Fruit fly (Drosophila melanogaster): ENCODE data around the gene CG1492.

The CG1492 gene

dm6 chrX:12007593-12007992, 4.4 kb downstream of the CG1492 start:
- TF ChIP-seq EcR (GFP tag; optimal IDR thresholded peaks at IDR 0.05) (peak; percentile 91), CG4496 (GFP tag; IDR thresholded peaks at IDR 0.05) (no peak)

DNA sequence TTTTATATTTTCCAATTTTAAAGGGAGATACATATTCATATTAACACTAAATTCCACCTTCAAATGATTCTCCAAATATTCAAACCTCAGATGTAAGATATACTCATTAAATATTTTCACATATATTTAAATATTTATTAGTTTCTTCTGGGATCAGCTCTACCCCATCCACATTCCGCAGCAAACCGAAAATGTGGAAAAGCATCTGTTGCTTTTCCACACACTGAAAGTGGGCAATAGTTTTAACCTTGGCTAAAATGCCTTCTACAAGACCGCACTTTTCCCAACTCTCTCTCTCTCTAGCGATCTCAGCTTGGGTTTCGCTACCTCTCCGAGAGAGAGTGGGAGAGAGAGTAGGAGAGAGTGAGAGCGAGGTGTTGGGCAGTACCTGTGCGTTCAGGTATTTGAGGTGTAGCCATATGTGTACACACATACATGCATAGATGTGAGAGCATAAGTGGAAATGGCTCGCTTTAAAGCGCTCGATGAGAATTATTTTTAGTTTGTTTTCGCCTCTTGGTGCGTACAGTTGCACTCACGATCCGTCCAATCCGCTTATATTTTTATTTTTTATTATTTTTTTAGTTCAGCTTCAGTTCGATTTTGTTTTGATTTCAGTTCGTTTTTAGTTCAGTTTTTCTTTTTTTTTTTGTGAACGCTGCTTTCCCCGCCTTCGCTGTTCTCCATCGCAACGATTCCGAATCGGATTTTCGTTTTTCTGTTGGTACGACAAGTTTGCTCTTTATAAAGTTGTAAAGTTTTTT, 5.2 kb downstream of the CG1492 start, which contains the start of gene CG1806:
Gene CG1806 (plus strand): TSS at position 499 of the 764 bp plus-strand sequence.
- TF ChIP-seq Pif1B (GFP tag; optimal IDR thresholded peaks at IDR 0.05): peak; percentile 64
- TF ChIP-seq CG17806 (tag; optimal IDR thresholded peaks at IDR 0.05): peak; percentile 11
- no peak for TF ChIP-seq CG10348 (GFP tag; IDR thresholded peaks at IDR 0.05)
- peak; percentile 69; the same call in 2 of the 3 replicates for TF ChIP-seq fd96Ca (GFP tag; IDR thresholded peaks at IDR 0.05)
- TF ChIP-seq Ets98B (GFP tag; IDR thresholded peaks at IDR 0.05): peak; percentile 62
- TF ChIP-seq CG32121 (GFP tag; IDR thresholded peaks at IDR 0.05): peak; percentile 60; the same call in 1 of the 2 replicates
- 0 out of 2 replicates have a peak, but pooled peaks have one; percentile 19 for TF ChIP-seq rn (GFP tag; IDR thresholded peaks at IDR 0.05)
- peak; percentile 64 for TF ChIP-seq Pif1A (GFP tag; optimal IDR thresholded peaks at IDR 0.05)
- no peak for TF ChIP-seq Snoo (tag; optimal IDR thresholded peaks at IDR 0.05)
- TF ChIP-seq CG34367 (tag; optimal IDR thresholded peaks at IDR 0.05): peak; percentile 41
- TF ChIP-seq CG4496 (GFP tag; IDR thresholded peaks at IDR 0.05): peak; percentile 73
- TF ChIP-seq CG15710 (tag; optimal IDR thresholded peaks at IDR 0.05): peak; percentile 32
- peak; percentile 62 for TF ChIP-seq CG12605 (GFP tag; IDR thresholded peaks at IDR 0.05)
- peak; percentile 45 for TF ChIP-seq CG14655 (GFP tag; optimal IDR thresholded peaks at IDR 0.05)
- TF ChIP-seq CG8301 (tag; optimal IDR thresholded peaks at IDR 0.05): no peak
- peak; percentile 34 for TF ChIP-seq CG8159 (tag; optimal IDR thresholded peaks at IDR 0.05)
- no peak for TF ChIP-seq D1 (tag; optimal IDR thresholded peaks at IDR 0.05)
- TF ChIP-seq CG9948 (tag; optimal IDR thresholded peaks at IDR 0.05): no peak
- peak; percentile 36 for TF ChIP-seq CG13204 (GFP tag; optimal IDR thresholded peaks at IDR 0.05)
- TF ChIP-seq EcR (GFP tag; optimal IDR thresholded peaks at IDR 0.05): peak; percentile 22
- TF ChIP-seq gl (tag; optimal IDR thresholded peaks at IDR 0.05): peak; percentile 39

- TF ChIP-seq CG8159 (tag; optimal IDR thresholded peaks at IDR 0.05) (peak; percentile 83), D1 (tag; optimal IDR thresholded peaks at IDR 0.05) (peak; percentile 2), CG13204 (GFP tag; optimal IDR thresholded peaks at IDR 0.05) (peak; percentile 38), Ets98B (GFP tag; IDR thresholded peaks at IDR 0.05) (peak; percentile 22; the same call in 1 of the 2 replicates), CG10348 (GFP tag; IDR thresholded peaks at IDR 0.05) (no peak), CG8301 (tag; optimal IDR thresholded peaks at IDR 0.05) (peak; percentile 57), CG9948 (tag; optimal IDR thresholded peaks at IDR 0.05) (peak; percentile 61), CG17806 (tag; optimal IDR thresholded peaks at IDR 0.05) (peak; percentile 9), CG14655 (GFP tag; optimal IDR thresholded peaks at IDR 0.05) (peak; percentile 84), Pif1B (GFP tag; optimal IDR thresholded peaks at IDR 0.05) (no peak), CG34367 (tag; optimal IDR thresholded peaks at IDR 0.05) (peak; percentile 43), rn (GFP tag; IDR thresholded peaks at IDR 0.05) (no peak), EcR (GFP tag; optimal IDR thresholded peaks at IDR 0.05) (no peak), CG15710 (tag; optimal IDR thresholded peaks at IDR 0.05) (peak; percentile 55), Snoo (tag; optimal IDR thresholded peaks at IDR 0.05) (peak; percentile 67), CG4496 (GFP tag; IDR thresholded peaks at IDR 0.05) (peak; percentile 76), CG12605 (GFP tag; IDR thresholded peaks at IDR 0.05) (no peak), fd96Ca (GFP tag; IDR thresholded peaks at IDR 0.05) (no peak)
Measured at dm6 chrX:12004395-12004768, 7.6 kb downstream of the CG1492 start.

- TF ChIP-seq Snoo (tag; optimal IDR thresholded peaks at IDR 0.05): no peak
- TF ChIP-seq CG32121 (GFP tag; IDR thresholded peaks at IDR 0.05): peak; percentile 80
- TF ChIP-seq CG12605 (GFP tag; IDR thresholded peaks at IDR 0.05): peak; percentile 70
- TF ChIP-seq CG17806 (tag; optimal IDR thresholded peaks at IDR 0.05): peak; percentile 68
- TF ChIP-seq Pif1A (GFP tag; optimal IDR thresholded peaks at IDR 0.05): peak; percentile 88
- peak; percentile 90 for TF ChIP-seq CG4496 (GFP tag; IDR thresholded peaks at IDR 0.05)
- peak; percentile 82 for TF ChIP-seq CG8301 (tag; optimal IDR thresholded peaks at IDR 0.05)
- TF ChIP-seq CG13204 (GFP tag; optimal IDR thresholded peaks at IDR 0.05): no peak
- TF ChIP-seq rn (GFP tag; IDR thresholded peaks at IDR 0.05): peak; percentile 61
- peak; percentile 34 for TF ChIP-seq gl (tag; optimal IDR thresholded peaks at IDR 0.05)
- peak; percentile 66 for TF ChIP-seq Pif1B (GFP tag; optimal IDR thresholded peaks at IDR 0.05)
- TF ChIP-seq Ets98B (GFP tag; IDR thresholded peaks at IDR 0.05): peak; percentile 81
- TF ChIP-seq CG34367 (tag; optimal IDR thresholded peaks at IDR 0.05): peak; percentile 65
- peak; percentile 64 for TF ChIP-seq CG15710 (tag; optimal IDR thresholded peaks at IDR 0.05)
- no peak for TF ChIP-seq CG10348 (GFP tag; IDR thresholded peaks at IDR 0.05)
- TF ChIP-seq CG9948 (tag; optimal IDR thresholded peaks at IDR 0.05): peak; percentile 55
- no peak for TF ChIP-seq D1 (tag; optimal IDR thresholded peaks at IDR 0.05)
- peak; percentile 89 for TF ChIP-seq fd96Ca (GFP tag; IDR thresholded peaks at IDR 0.05)
- no peak for TF ChIP-seq CG14655 (GFP tag; optimal IDR thresholded peaks at IDR 0.05)
- peak; percentile 39 for TF ChIP-seq EcR (GFP tag; optimal IDR thresholded peaks at IDR 0.05)
- no peak for TF ChIP-seq CG8159 (tag; optimal IDR thresholded peaks at IDR 0.05)
Measured at dm6 chrX:12003437-12004394, 8.3 kb downstream of the CG1492 start, which contains the start of gene fw. TSS of gene fw (minus strand) at chrX:12003914.

dm6 chrX:12001005-12001404, 11.0 kb downstream of the CG1492 start:
- TF ChIP-seq CG13204 (GFP tag; optimal IDR thresholded peaks at IDR 0.05) (no peak), CG8301 (tag; optimal IDR thresholded peaks at IDR 0.05) (no peak), Pif1A (GFP tag; optimal IDR thresholded peaks at IDR 0.05) (no peak), D1 (tag; optimal IDR thresholded peaks at IDR 0.05) (no peak), CG14655 (GFP tag; optimal IDR thresholded peaks at IDR 0.05) (no peak), CG15710 (tag; optimal IDR thresholded peaks at IDR 0.05) (no peak), CG34367 (tag; optimal IDR thresholded peaks at IDR 0.05) (no peak), CG8159 (tag; optimal IDR thresholded peaks at IDR 0.05) (no peak)
